Fruit fly (Drosophila melanogaster): ENCODE measurements around the gene CDK2AP1.

dm6 chrX:11132312-11132711 is 5.3 kb upstream of the CDK2AP1 start, which contains the start of gene CG44385:
- TF ChIP-seq CG8478 (optimal IDR thresholded peaks at IDR 0.05) (no peak), CTCF (optimal IDR thresholded peaks at IDR 0.05) (no peak)

All from S2 (cell line).